Worm (Caenorhabditis elegans): ENCODE measurements around the gene fos-1.

fos-1 gene

DNA sequence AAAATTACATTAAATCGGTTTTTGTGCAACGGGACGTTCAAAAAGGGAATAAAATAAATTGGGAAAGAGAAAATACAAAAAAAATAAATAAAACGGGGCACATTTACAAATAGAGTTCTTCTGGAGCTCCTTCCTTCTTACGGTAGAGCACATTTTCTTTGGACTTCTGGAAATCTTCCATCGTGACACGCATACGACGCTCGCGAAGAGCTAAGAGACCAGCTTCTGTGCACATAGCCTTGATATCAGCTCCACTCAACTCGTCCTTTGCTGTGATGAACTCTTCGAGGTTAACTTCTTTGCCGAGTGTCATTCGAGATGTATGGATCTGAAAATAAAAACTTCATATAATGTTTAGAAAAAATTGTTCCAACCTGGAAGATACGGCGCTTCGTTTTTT is 12.7 kb downstream of the fos-1 start:
- no peak for TF ChIP-seq sea-1 (GFP tag; conservative IDR thresholded peaks at IDR 0.05)
- no peak for TF ChIP-seq hmbx-1 (tag; optimal IDR thresholded peaks at IDR 0.05)
- TF ChIP-seq flt-1 (GFP tag; IDR thresholded peaks at IDR 0.05): no peak
- TF ChIP-seq ceh-13 (GFP tag; optimal IDR thresholded peaks at IDR 0.05): no peak
- no peak for TF ChIP-seq ama-1 (optimal IDR thresholded peaks at IDR 0.05)
- no peak for TF ChIP-seq hmg-4 (GFP tag; optimal IDR thresholded peaks at IDR 0.05)
- no peak for TF ChIP-seq scrt-1 (GFP tag; IDR thresholded peaks at IDR 0.05)
- TF ChIP-seq hnd-1 (tag; optimal IDR thresholded peaks at IDR 0.05): no peak

DNA sequence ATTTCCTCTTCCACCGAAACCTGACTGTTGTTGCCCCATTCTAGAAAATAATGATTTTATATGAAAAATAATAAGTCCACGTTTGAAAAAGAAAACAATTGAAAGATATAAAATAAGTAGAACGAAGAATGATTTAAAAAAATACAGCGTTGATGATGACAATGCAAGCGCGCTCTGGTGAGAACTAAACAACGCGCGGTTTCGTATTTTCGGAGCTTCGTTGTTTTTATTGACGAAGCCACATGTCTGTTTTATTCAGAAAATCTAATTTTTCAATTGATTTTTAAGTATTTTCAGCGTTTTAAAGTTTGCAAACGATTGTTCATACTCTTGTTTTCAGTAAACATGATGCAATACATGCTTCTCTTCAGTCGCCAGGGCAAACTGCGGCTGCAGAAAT is 14.2 kb downstream of the fos-1 start, which contains the start of the genes rpt-2 and aps-1:
TSS of gene rpt-2 (minus strand) at position 40 of the 400 bp plus-strand sequence.
TSS of gene aps-1 (plus strand) at position 341 of the 400 bp plus-strand sequence.
- TF ChIP-seq hmg-4 (GFP tag; optimal IDR thresholded peaks at IDR 0.05) (no peak), F13C5.2 (tag; optimal IDR thresholded peaks at IDR 0.05) (peak; percentile 48)

DNA sequence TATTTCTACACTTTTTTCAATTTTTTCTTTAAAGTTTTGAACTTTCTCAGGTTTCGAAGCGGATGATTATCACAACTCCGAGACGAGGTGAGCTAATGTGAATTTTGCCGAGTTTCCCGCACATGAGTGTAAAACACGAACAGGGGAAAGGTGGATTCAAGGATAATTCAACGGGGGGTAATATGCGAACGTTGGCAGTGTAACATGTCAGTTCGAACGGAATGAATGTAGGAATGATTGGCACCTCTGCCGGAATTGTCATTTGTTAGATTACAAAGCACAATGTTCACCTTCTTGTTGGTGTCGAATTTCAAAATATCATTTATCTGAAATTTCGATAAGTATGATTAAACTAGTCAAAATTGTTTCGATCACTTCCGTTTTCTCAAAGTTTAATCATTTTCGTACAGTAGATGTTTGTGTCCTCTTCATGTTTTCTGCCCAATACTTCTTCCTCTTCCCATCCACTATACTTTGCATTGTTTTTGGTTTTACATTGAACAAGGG is 15.6 kb downstream of the fos-1 start, which contains the start of gene picc-1:
TSS of gene picc-1 (plus strand) at position 51 of the 507 bp plus-strand sequence.
- no peak for TF ChIP-seq tbx-11 (GFP tag; IDR thresholded peaks at IDR 0.05)

DNA sequence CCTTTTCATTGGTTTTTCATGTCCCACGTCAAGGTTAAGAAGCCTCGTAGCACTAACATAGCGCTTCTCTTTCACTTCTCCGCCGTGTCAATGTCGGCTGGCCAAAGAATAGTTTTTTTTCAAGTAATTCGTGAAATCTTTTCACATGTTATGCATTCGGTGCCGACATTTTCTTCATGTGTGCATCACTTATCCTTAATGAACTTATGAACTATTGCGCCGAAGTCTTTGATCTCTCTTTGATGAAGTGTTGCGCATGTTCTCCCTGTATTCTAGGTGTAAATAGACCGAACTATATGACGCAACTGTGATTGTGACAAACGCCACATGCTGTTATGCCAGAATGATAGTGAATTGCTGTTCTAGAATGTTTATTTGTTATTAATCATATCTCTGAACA is 18.7 kb downstream of the fos-1 start:
- TF ChIP-seq ceh-36 (tag; optimal IDR thresholded peaks at IDR 0.05): no peak
- no peak for TF ChIP-seq flt-1 (GFP tag; IDR thresholded peaks at IDR 0.05)
- no peak for TF ChIP-seq pes-1 (GFP tag; IDR thresholded peaks at IDR 0.05)
- no peak for TF ChIP-seq tbx-11 (GFP tag; IDR thresholded peaks at IDR 0.05)
- no peak for TF ChIP-seq B0310.2 (tag; optimal IDR thresholded peaks at IDR 0.05)
- TF ChIP-seq tbx-37 (GFP tag; conservative IDR thresholded peaks at IDR 0.05): no peak
- no peak for TF ChIP-seq hnd-1 (tag; optimal IDR thresholded peaks at IDR 0.05)
- no peak for TF ChIP-seq hmg-4 (GFP tag; optimal IDR thresholded peaks at IDR 0.05)
- TF ChIP-seq scrt-1 (GFP tag; IDR thresholded peaks at IDR 0.05): no peak
- no peak for TF ChIP-seq ceh-13 (GFP tag; optimal IDR thresholded peaks at IDR 0.05)
- TF ChIP-seq tra-4 (tag; optimal IDR thresholded peaks at IDR 0.05): no peak

DNA sequence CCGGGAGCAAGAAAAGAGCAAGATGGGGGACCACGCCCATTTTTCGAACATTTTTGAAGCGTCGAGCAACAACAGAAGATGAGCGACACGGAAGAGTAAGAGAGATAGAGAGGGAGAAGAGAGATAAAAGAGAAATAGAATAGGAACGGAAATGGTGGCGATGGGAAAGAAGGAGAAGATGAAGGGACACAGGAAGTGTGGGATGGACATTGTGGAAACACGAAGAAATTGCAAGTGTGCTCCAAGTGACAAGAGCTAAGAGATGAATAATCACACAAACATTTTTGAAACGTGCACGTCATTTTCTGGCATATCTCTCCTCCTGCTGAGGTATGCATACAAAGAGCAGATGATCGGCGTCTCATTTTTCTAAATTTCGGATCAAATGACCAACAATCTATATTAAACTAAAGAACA is 27.2 kb downstream of the fos-1 start:
- no peak for TF ChIP-seq flt-1 (GFP tag; IDR thresholded peaks at IDR 0.05)

DNA sequence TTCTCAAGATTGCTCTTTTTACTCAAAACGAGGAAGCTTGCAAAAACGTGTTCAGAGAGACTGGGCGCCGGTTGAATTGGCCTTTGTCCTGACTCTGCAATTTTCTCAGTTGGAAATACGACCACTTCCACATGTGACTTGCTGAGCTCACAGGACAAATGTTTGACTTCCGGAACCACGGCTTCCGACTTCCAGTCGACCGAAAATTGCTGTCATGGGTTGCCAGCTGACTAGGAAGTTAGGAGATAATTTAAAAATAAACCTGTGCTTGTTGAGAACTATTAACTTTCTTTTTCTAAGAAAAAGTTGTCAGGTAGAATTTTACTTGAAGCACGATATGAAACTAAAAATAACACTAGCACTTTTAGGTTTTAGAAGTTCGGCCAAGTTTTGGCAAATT is 28.2 kb downstream of the fos-1 start:
- no peak for TF ChIP-seq tra-4 (tag; optimal IDR thresholded peaks at IDR 0.05)
- TF ChIP-seq hmbx-1 (tag; optimal IDR thresholded peaks at IDR 0.05): no peak
- TF ChIP-seq ceh-13 (GFP tag; optimal IDR thresholded peaks at IDR 0.05): no peak
- TF ChIP-seq aly-1 (tag; optimal IDR thresholded peaks at IDR 0.05): no peak
- TF ChIP-seq flt-1 (GFP tag; IDR thresholded peaks at IDR 0.05): no peak
- no peak for TF ChIP-seq hmg-4 (GFP tag; optimal IDR thresholded peaks at IDR 0.05)
- no peak for TF ChIP-seq ama-1 (optimal IDR thresholded peaks at IDR 0.05)
- no peak for TF ChIP-seq sea-1 (GFP tag; conservative IDR thresholded peaks at IDR 0.05)
- no peak for TF ChIP-seq ets-7 (tag; optimal IDR thresholded peaks at IDR 0.05)
- TF ChIP-seq scrt-1 (GFP tag; IDR thresholded peaks at IDR 0.05): no peak
- no peak for TF ChIP-seq pes-1 (GFP tag; IDR thresholded peaks at IDR 0.05)
- no peak for TF ChIP-seq tbx-11 (GFP tag; IDR thresholded peaks at IDR 0.05)
- no peak for TF ChIP-seq F13C5.2 (tag; optimal IDR thresholded peaks at IDR 0.05)
- no peak for TF ChIP-seq tbx-37 (GFP tag; conservative IDR thresholded peaks at IDR 0.05)
- no peak for TF ChIP-seq ceh-36 (tag; optimal IDR thresholded peaks at IDR 0.05)
- no peak for TF ChIP-seq B0310.2 (tag; optimal IDR thresholded peaks at IDR 0.05)
- TF ChIP-seq hnd-1 (tag; optimal IDR thresholded peaks at IDR 0.05): no peak

DNA sequence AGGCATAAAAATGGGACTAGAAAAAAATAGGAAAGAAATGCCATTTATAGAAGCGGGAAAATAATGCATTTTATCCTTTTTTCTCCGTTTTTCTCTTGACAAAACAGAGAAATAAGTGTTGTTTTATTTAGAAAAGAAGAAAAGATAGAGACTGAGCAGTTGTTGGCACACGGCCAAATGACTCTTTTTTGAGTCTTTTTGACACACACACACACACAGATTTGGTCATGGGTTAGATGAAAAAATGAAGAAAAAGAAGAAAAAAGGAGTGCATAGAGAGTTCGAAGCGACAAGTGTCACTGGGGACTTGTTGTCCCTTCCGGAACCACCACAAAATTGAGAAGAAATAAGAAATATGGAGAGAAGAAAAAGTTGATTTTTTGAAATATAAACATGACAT is 30.1 kb downstream of the fos-1 start:
- TF ChIP-seq scrt-1 (GFP tag; IDR thresholded peaks at IDR 0.05) (no peak), ceh-13 (GFP tag; optimal IDR thresholded peaks at IDR 0.05) (no peak), F13C5.2 (tag; optimal IDR thresholded peaks at IDR 0.05) (no peak), aly-1 (tag; optimal IDR thresholded peaks at IDR 0.05) (no peak), ets-7 (tag; optimal IDR thresholded peaks at IDR 0.05) (no peak)

DNA sequence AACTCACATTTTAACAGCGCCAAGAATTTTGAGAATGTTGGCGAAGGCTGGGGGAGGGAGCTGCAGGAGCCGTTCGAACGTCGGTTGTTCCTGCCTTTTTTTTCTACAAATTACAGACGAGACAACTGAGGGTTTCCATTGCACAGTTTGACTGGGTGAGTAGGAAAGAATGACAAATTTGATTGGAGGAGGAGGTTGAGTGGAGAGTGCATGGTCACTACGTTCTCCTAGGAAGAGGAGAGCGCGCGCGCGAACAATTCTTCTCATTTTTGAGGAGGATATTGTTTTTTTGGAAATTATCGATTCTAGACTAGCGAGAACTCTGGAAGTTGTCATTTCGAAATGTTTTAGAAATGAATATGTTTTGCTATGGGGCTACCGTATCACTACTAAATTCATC is 31.3 kb downstream of the fos-1 start, which contains the start of gene dhs-17:
TSS of gene dhs-17 (minus strand) at position 101 of the 400 bp plus-strand sequence.
- TF ChIP-seq B0310.2 (tag; optimal IDR thresholded peaks at IDR 0.05): no peak
- TF ChIP-seq pes-1 (GFP tag; IDR thresholded peaks at IDR 0.05): no peak
- no peak for TF ChIP-seq aly-1 (tag; optimal IDR thresholded peaks at IDR 0.05)
- no peak for TF ChIP-seq F13C5.2 (tag; optimal IDR thresholded peaks at IDR 0.05)
- TF ChIP-seq ceh-13 (GFP tag; optimal IDR thresholded peaks at IDR 0.05): no peak
- no peak for TF ChIP-seq sea-1 (GFP tag; conservative IDR thresholded peaks at IDR 0.05)
- TF ChIP-seq ceh-36 (tag; optimal IDR thresholded peaks at IDR 0.05): no peak
- TF ChIP-seq hnd-1 (tag; optimal IDR thresholded peaks at IDR 0.05): no peak

DNA sequence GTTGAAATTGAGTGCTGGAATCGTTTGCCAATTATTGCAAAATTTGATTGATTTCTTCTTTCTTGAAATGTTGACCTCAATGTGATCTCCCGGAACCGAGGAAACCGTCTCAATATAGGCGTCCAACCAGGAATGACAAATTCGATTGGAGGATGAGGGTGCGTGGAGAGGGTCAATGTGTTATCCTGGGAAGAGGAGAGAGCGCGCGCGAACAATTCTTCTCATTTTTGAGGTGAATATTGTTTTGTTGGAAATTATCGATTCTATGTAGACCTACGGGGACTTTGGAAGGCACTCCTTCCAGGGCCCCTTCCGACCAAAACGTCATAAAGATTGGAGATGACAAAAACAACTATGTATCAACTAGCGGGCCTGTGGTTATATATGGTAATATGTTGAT is 33.1 kb downstream of the fos-1 start:
- TF ChIP-seq B0310.2 (tag; optimal IDR thresholded peaks at IDR 0.05): no peak
- no peak for TF ChIP-seq ama-1 (optimal IDR thresholded peaks at IDR 0.05)
- no peak for TF ChIP-seq pes-1 (GFP tag; IDR thresholded peaks at IDR 0.05)
- TF ChIP-seq ceh-13 (GFP tag; optimal IDR thresholded peaks at IDR 0.05): no peak
- TF ChIP-seq hmbx-1 (tag; optimal IDR thresholded peaks at IDR 0.05): no peak
- no peak for TF ChIP-seq hnd-1 (tag; optimal IDR thresholded peaks at IDR 0.05)
- TF ChIP-seq tbx-37 (GFP tag; conservative IDR thresholded peaks at IDR 0.05): no peak
- no peak for TF ChIP-seq F13C5.2 (tag; optimal IDR thresholded peaks at IDR 0.05)
- TF ChIP-seq tbx-11 (GFP tag; IDR thresholded peaks at IDR 0.05): no peak
- no peak for TF ChIP-seq sea-1 (GFP tag; conservative IDR thresholded peaks at IDR 0.05)
- TF ChIP-seq tra-4 (tag; optimal IDR thresholded peaks at IDR 0.05): no peak
- TF ChIP-seq scrt-1 (GFP tag; IDR thresholded peaks at IDR 0.05): no peak
- TF ChIP-seq aly-1 (tag; optimal IDR thresholded peaks at IDR 0.05): no peak
